Fruit fly (Drosophila melanogaster) whole organism, embryonic: ENCODE results near the gene eIF4E6.

ENCODE experiments used
- Atf3 ChIP-seq: fragments of 200-800 bp; sonication (Bioruptor generic); optimal IDR thresholded peaks from 3 replicates; lab custom pipeline; 2016; ENCODE audit warnings: missing biosample characterization, missing genetic modification characterization
- Bdp1 ChIP-seq: fragments of 200-800 bp; sonication (Bioruptor generic); optimal IDR thresholded peaks from 3 replicates; lab custom pipeline; 2016; ENCODE audit warnings: missing biosample characterization, missing genetic modification characterization
- Blimp-1 ChIP-seq: fragments of 200-800 bp; sonication (Bioruptor generic); optimal IDR thresholded peaks from 3 replicates; lab custom pipeline; 2018; ENCODE audit warnings: missing biosample characterization, missing genetic modification characterization, mild to moderate bottlenecking, moderate library complexity, missing genetic modification reagents
- CG1024 ChIP-seq: fragments of 200-800 bp; sonication (Bioruptor generic); IDR thresholded peaks from 2 replicates; pipeline ENCODE4 v1.3.6; 2022; ENCODE audit warnings: missing biosample characterization, missing genetic modification characterization
- CG11247 ChIP-seq: fragments of 200-800 bp; sonication (Bioruptor generic); IDR thresholded peaks from 2 replicates; pipeline ENCODE4 v1.3.6; 2022; ENCODE audit warnings: missing biosample characterization, missing genetic modification characterization
- CG11456 ChIP-seq: fragments of 200-800 bp; sonication (Bioruptor generic); IDR thresholded peaks from 3 replicates; pipeline ENCODE4 v1.3.6; 2022; ENCODE audit warnings: missing biosample characterization, missing genetic modification characterization
- CG12071 ChIP-seq: fragments of 200-800 bp; sonication (Bioruptor generic); optimal IDR thresholded peaks from 3 replicates; lab custom pipeline; 2018; ENCODE audit warnings: missing biosample characterization, mild to moderate bottlenecking, missing genetic modification characterization
- CG13775 ChIP-seq: fragments of 200-800 bp; sonication (Bioruptor generic); optimal IDR thresholded peaks from 3 replicates; lab custom pipeline; 2017; ENCODE audit warnings: missing biosample characterization, mild to moderate bottlenecking, missing genetic modification characterization
- CG13894 ChIP-seq: fragments of 200-800 bp; sonication (Bioruptor generic); optimal IDR thresholded peaks from 3 replicates; lab custom pipeline; 2018; ENCODE audit warnings: missing biosample characterization, mild to moderate bottlenecking, missing genetic modification characterization, moderate library complexity
- CG14667 ChIP-seq: fragments of 200-800 bp; sonication (Bioruptor generic); IDR thresholded peaks from 2 replicates; pipeline ENCODE4 v1.3.6; 2022; ENCODE audit warnings: missing biosample characterization, missing genetic modification characterization
- CG14965 ChIP-seq: fragments of 200-800 bp; sonication (Bioruptor generic); optimal IDR thresholded peaks from 2 replicates; lab custom pipeline; 2016; ENCODE audit warnings: missing biosample characterization, missing genetic modification characterization, borderline replicate concordance
- CG15696 ChIP-seq: fragments of 200-800 bp; sonication (Bioruptor generic); optimal IDR thresholded peaks from 2 replicates; lab custom pipeline; 2019; ENCODE audit warnings: missing biosample characterization, mild to moderate bottlenecking, missing genetic modification characterization, moderate library complexity
- CG1603 ChIP-seq: fragments of 200-800 bp; sonication (Bioruptor generic); optimal IDR thresholded peaks from 2 replicates; lab custom pipeline; 2019; ENCODE audit warnings: missing biosample characterization, mild to moderate bottlenecking, missing genetic modification characterization, moderate library complexity
- CG17568 ChIP-seq: fragments of 200-800 bp; sonication (Bioruptor generic); optimal IDR thresholded peaks from 2 replicates; lab custom pipeline; 2018; ENCODE audit warnings: missing biosample characterization, mild to moderate bottlenecking, missing genetic modification characterization, moderate library complexity
- CG17612 ChIP-seq: fragments of 200-800 bp; sonication (Bioruptor generic); IDR thresholded peaks from 2 replicates; pipeline ENCODE4 v1.3.6; 2022; ENCODE audit warnings: missing biosample characterization, missing genetic modification characterization
- CG2875 ChIP-seq: fragments of 200-800 bp; sonication (Bioruptor generic); optimal IDR thresholded peaks from 2 replicates; lab custom pipeline; 2017; ENCODE audit warnings: missing biosample characterization, mild to moderate bottlenecking, missing genetic modification characterization, missing genetic modification reagents
- CG31365 ChIP-seq: fragments of 200-800 bp; sonication (Bioruptor generic); optimal IDR thresholded peaks from 2 replicates; lab custom pipeline; 2018; ENCODE audit warnings: missing biosample characterization, mild to moderate bottlenecking, missing genetic modification characterization
- CG33557 ChIP-seq: fragments of 200-800 bp; sonication (Bioruptor generic); optimal IDR thresholded peaks from 2 replicates; lab custom pipeline; 2019; ENCODE audit warnings: missing biosample characterization, mild to moderate bottlenecking, missing genetic modification characterization, moderate library complexity
- CG43689 ChIP-seq: fragments of 200-800 bp; sonication (Bioruptor generic); IDR thresholded peaks from 2 replicates; pipeline ENCODE4 v1.3.6; 2022; ENCODE audit warnings: missing biosample characterization, missing genetic modification characterization
- CG5245 ChIP-seq: fragments of 200-800 bp; sonication (Bioruptor generic); optimal IDR thresholded peaks from 3 replicates; lab custom pipeline; 2016; ENCODE audit warnings: missing biosample characterization, missing genetic modification characterization
- CG7786 ChIP-seq: fragments of 200-800 bp; sonication (Bioruptor generic); optimal IDR thresholded peaks from 2 replicates; lab custom pipeline; 2016; ENCODE audit warnings: missing biosample characterization, missing genetic modification characterization
- CG8290 ChIP-seq, 3 experiments: fragments of 200-800 bp; sonication (Bioruptor generic); optimal IDR thresholded peaks; 2 replicates each; lab custom pipeline; 2016 to 2019; ENCODE audit warnings: missing biosample characterization in 3 of 3, missing genetic modification characterization in 3 of 3, mild to moderate bottlenecking in 2 of 3, moderate library complexity in 1 of 3
- CG8388 ChIP-seq: fragments of 200-800 bp; sonication (Bioruptor generic); optimal IDR thresholded peaks from 2 replicates; lab custom pipeline; 2019; ENCODE audit warnings: missing biosample characterization, mild to moderate bottlenecking, missing genetic modification characterization, moderate library complexity
- Doc2 ChIP-seq: fragments of 200-800 bp; sonication (Bioruptor generic); IDR thresholded peaks from 2 replicates; pipeline ENCODE4 v1.3.6; 2022; ENCODE audit warnings: missing biosample characterization, missing genetic modification characterization
- Eip74EF ChIP-seq, 2 experiments: fragments of 200-800 bp in 1 of 2; fragments of >200 bp in 1 of 2; sonication (Bioruptor generic) in 1 of 2; optimal IDR thresholded peaks; 2 replicates each; lab custom pipeline; 2017 to 2019; ENCODE audit warnings: missing biosample characterization in 2 of 2, missing genetic modification characterization in 2 of 2, mild to moderate bottlenecking in 1 of 2, moderate library complexity in 1 of 2
- HmgD ChIP-seq: fragments of 200-800 bp; sonication (Bioruptor generic); optimal IDR thresholded peaks from 3 replicates; lab custom pipeline; 2016; ENCODE audit warnings: missing biosample characterization, missing genetic modification characterization
- Ravus ChIP-seq: fragments of 200-800 bp; sonication (Bioruptor generic); IDR thresholded peaks from 2 replicates; pipeline ENCODE4 v1.3.6; 2022; ENCODE audit warnings: missing biosample characterization, missing genetic modification characterization
- Scr ChIP-seq: fragments of 200-800 bp; sonication (Bioruptor generic); IDR thresholded peaks from 2 replicates; pipeline ENCODE4 v1.3.6; 2022; ENCODE audit warnings: missing biosample characterization, missing genetic modification characterization; ENCODE audit not compliant: partially characterized antibody
- Sox102F ChIP-seq: fragments of 200-800 bp; sonication (Bioruptor generic); optimal IDR thresholded peaks from 2 replicates; lab custom pipeline; 2018; ENCODE audit warnings: missing biosample characterization, mild to moderate bottlenecking, missing genetic modification characterization, moderate library complexity
- TFAM ChIP-seq: fragments of 200-800 bp; sonication (Bioruptor generic); optimal IDR thresholded peaks from 2 replicates; lab custom pipeline; 2017; ENCODE audit warnings: missing biosample characterization, missing genetic modification characterization, inconsistent platforms
- bbx ChIP-seq: fragments of 200-800 bp; sonication (Bioruptor generic); IDR thresholded peaks from 2 replicates; pipeline ENCODE4 v1.3.6; 2022; ENCODE audit warnings: missing biosample characterization, missing genetic modification characterization; ENCODE audit not compliant: partially characterized antibody
- cg ChIP-seq: fragments of 200-800 bp; sonication (Bioruptor generic); optimal IDR thresholded peaks from 3 replicates; lab custom pipeline; 2019; ENCODE audit warnings: missing biosample characterization, mild to moderate bottlenecking, missing genetic modification characterization, moderate library complexity
- corto ChIP-seq: fragments of 200-800 bp; sonication (Bioruptor generic); optimal IDR thresholded peaks from 2 replicates; lab custom pipeline; 2016; ENCODE audit warnings: missing biosample characterization, mild to moderate bottlenecking, missing genetic modification characterization, moderate library complexity
- croc ChIP-seq: fragments of 200-800 bp; sonication (Bioruptor generic); conservative IDR thresholded peaks from 3 replicates; pipeline ENCODE4 v1.3.6; 2022; ENCODE audit warnings: missing biosample characterization, missing genetic modification characterization
- dati ChIP-seq: fragments of 200-800 bp; sonication (Bioruptor generic); IDR thresholded peaks from 2 replicates; pipeline ENCODE4 v1.3.6; 2022; ENCODE audit warnings: missing biosample characterization, missing genetic modification characterization
- dm ChIP-seq: fragments of 200-800 bp; sonication (Bioruptor generic); optimal IDR thresholded peaks from 3 replicates; lab custom pipeline; 2016; ENCODE audit warnings: missing biosample characterization, missing genetic modification characterization
- dmrt11E ChIP-seq: fragments of 200-800 bp; sonication (Bioruptor generic); optimal IDR thresholded peaks from 3 replicates; lab custom pipeline; 2018; ENCODE audit warnings: missing biosample characterization, mild to moderate bottlenecking, missing genetic modification characterization, moderate library complexity
- esg ChIP-seq: fragments of 200-800 bp; sonication (Bioruptor generic); conservative IDR thresholded peaks from 2 replicates; pipeline ENCODE4 v1.3.6; 2022; ENCODE audit warnings: missing biosample characterization, missing genetic modification characterization
- ewg ChIP-seq: fragments of 200-800 bp; sonication (Bioruptor generic); optimal IDR thresholded peaks from 3 replicates; lab custom pipeline; 2017; ENCODE audit warnings: mild to moderate bottlenecking, missing biosample characterization, missing genetic modification reagents, missing genetic modification characterization
- gem ChIP-seq: fragments of 200-800 bp; sonication (Bioruptor generic); optimal IDR thresholded peaks from 2 replicates; lab custom pipeline; 2019; ENCODE audit warnings: missing biosample characterization, mild to moderate bottlenecking, missing genetic modification characterization, moderate library complexity
- gro ChIP-seq: fragments of 200-800 bp; sonication (Bioruptor generic); optimal IDR thresholded peaks from 2 replicates; lab custom pipeline; 2016; ENCODE audit warnings: missing biosample characterization, missing genetic modification characterization
- insv ChIP-seq, 2 experiments: fragments of 200-800 bp; sonication (Bioruptor generic); optimal IDR thresholded peaks; 3 replicates each; lab custom pipeline; 2016 to 2018; ENCODE audit warnings: missing biosample characterization in 2 of 2, missing genetic modification characterization in 2 of 2
- kni ChIP-seq: fragments of 200-800 bp; sonication (Bioruptor generic); optimal IDR thresholded peaks from 3 replicates; lab custom pipeline; 2017; ENCODE audit warnings: mild to moderate bottlenecking, missing biosample characterization, missing genetic modification reagents, missing genetic modification characterization
- nom ChIP-seq: fragments of 200-800 bp; sonication (Bioruptor generic); optimal IDR thresholded peaks from 2 replicates; lab custom pipeline; 2017; ENCODE audit warnings: missing biosample characterization, missing genetic modification characterization, mild to moderate bottlenecking, moderate library complexity, missing genetic modification reagents
- seq ChIP-seq: fragments of 200-800 bp; sonication (Bioruptor generic); IDR thresholded peaks from 2 replicates; pipeline ENCODE4 v1.3.6; 2022; ENCODE audit warnings: missing biosample characterization, missing genetic modification characterization
- sob ChIP-seq: fragments of 200-800 bp; sonication (Bioruptor generic); IDR thresholded peaks from 2 replicates; pipeline ENCODE4 v1.3.6; 2022; ENCODE audit warnings: missing biosample characterization, missing genetic modification characterization
- tio ChIP-seq: fragments of 200-800 bp; sonication (Bioruptor generic); optimal IDR thresholded peaks from 2 replicates; lab custom pipeline; 2017; ENCODE audit warnings: missing biosample characterization, missing genetic modification characterization, inconsistent platforms
- ttk ChIP-seq: fragments of 200-800 bp; sonication (Bioruptor generic); IDR thresholded peaks from 2 replicates; pipeline ENCODE4 v2.1.2; 2022; ENCODE audit warnings: missing biosample characterization, missing genetic modification characterization
- yki ChIP-seq: fragments of >200 bp; optimal IDR thresholded peaks from 3 replicates; lab custom pipeline; 2018
- zen2 ChIP-seq: fragments of 200-800 bp; sonication (Bioruptor generic); IDR thresholded peaks from 3 replicates; pipeline ENCODE4 v1.3.6; 2022; ENCODE audit warnings: missing biosample characterization, missing genetic modification characterization; ENCODE audit not compliant: partially characterized antibody
- zfh1 ChIP-seq: fragments of 200-800 bp; sonication (Bioruptor generic); IDR thresholded peaks from 3 replicates; pipeline ENCODE4 v1.3.6; 2022; ENCODE audit warnings: missing biosample characterization, missing genetic modification characterization

Gene eIF4E6

DNA sequence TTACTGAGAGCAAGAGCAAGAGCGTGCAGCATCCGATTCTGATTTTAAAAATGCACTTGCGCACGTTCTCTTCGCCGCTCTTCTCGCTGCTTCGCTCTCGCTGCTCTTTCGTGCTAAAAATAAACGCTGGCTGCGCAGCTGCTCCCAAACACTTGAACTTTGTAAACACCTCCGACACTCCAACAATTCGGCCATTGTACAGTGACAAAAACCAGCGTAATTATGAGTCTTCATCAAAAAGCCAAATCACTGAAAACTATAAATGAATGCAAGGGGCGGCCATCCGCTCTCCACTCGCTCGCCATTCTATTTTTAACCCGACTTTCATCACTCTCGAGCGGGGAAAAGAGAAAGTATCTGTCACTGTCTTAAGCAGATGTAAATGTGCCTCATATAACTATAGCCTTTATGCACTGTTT is 37.7 kb upstream of the eIF4E6 start (continued):
- TF ChIP-seq Atf3, result no peak
- no peak for TF ChIP-seq CG33557 (GFP tag; lab: Kevin White, UChicago)
- TF ChIP-seq bbx, result no peak
- no peak for TF ChIP-seq CG31365
- TF ChIP-seq dmrt11E (tag; lab: Kevin White, UChicago), result no peak
- TF ChIP-seq Sox102F, result no peak
- peak; percentile 14 for TF ChIP-seq kni (GFP tag; lab: Kevin White, UChicago)
- TF ChIP-seq Bdp1, result no peak
- TF ChIP-seq gem (tag; lab: Kevin White, UChicago), result peak; percentile 13
- TF ChIP-seq yki (lab: Kevin White, UChicago), result peak; percentile 29
- no peak for TF ChIP-seq CG2875 (GFP tag; lab: Kevin White, UChicago)
- no peak for TF ChIP-seq TFAM (GFP tag; lab: Kevin White, UChicago)
- no peak for TF ChIP-seq zfh1
- no peak for TF ChIP-seq Doc2 (GFP tag; lab: Robert Waterston, UW)
- TF ChIP-seq CG14667 (GFP tag; lab: Robert Waterston, UW), result no peak
- no peak for TF ChIP-seq dati (GFP tag; lab: Robert Waterston, UW)
- no peak for TF ChIP-seq CG8388 (GFP tag; lab: Kevin White, UChicago)
- no peak for TF ChIP-seq insv (GFP tag; optimal IDR thresholded peaks at IDR 0.05; lab: Kevin White, UChicago)
- TF ChIP-seq CG15696 (tag; lab: Kevin White, UChicago), result no peak
- no peak for TF ChIP-seq CG11247 (GFP tag; lab: Robert Waterston, UW)
- no peak for TF ChIP-seq sob (GFP tag; lab: Robert Waterston, UW)
- no peak for TF ChIP-seq croc (GFP tag; lab: Robert Waterston, UW)
- TF ChIP-seq dm (GFP tag; lab: Kevin White, UChicago), result no peak
- no peak for TF ChIP-seq CG17612 (GFP tag; lab: Robert Waterston, UW)
- peak; percentile 2 for TF ChIP-seq CG5245 (GFP tag; lab: Kevin White, UChicago)
- TF ChIP-seq CG7786 (GFP tag; lab: Kevin White, UChicago), result no peak
- TF ChIP-seq esg (GFP tag; lab: Robert Waterston, UW), result no peak
- no peak for TF ChIP-seq seq (GFP tag; lab: Robert Waterston, UW)
- no peak for TF ChIP-seq tio (GFP tag; lab: Kevin White, UChicago)
- TF ChIP-seq CG43689 (GFP tag; lab: Robert Waterston, UW), result no peak
- TF ChIP-seq CG13775, result no peak
- no peak for TF ChIP-seq ttk (GFP tag; lab: Robert Waterston, UW)
- TF ChIP-seq ewg (GFP tag; lab: Kevin White, UChicago), result peak; percentile 87
- no peak for TF ChIP-seq CG13894 (tag; lab: Kevin White, UChicago)
- no peak for TF ChIP-seq CG12071
- TF ChIP-seq nom (GFP tag; lab: Kevin White, UChicago), result peak; percentile 42
- TF ChIP-seq Ravus (GFP tag; lab: Robert Waterston, UW), result no peak
- no peak for TF ChIP-seq gro (GFP tag; lab: Kevin White, UChicago)
- no peak for TF ChIP-seq cg
- no peak for TF ChIP-seq Eip74EF (GFP tag; optimal IDR thresholded peaks at IDR 0.05; lab: Kevin White, UChicago)
- TF ChIP-seq zen2 (GFP tag; lab: Robert Waterston, UW), result no peak
- TF ChIP-seq HmgD (GFP tag; lab: Kevin White, UChicago), result no peak
- TF ChIP-seq CG17568 (GFP tag; lab: Kevin White, UChicago), result no peak
- TF ChIP-seq corto (GFP tag; lab: Kevin White, UChicago), result no peak
- TF ChIP-seq Scr (GFP tag; lab: Robert Waterston, UW), result no peak
- TF ChIP-seq CG8290 (GFP tag; optimal IDR thresholded peaks at IDR 0.05; lab: Kevin White, UChicago), result no peak
- peak in 1 of 2 experiments; percentile 23 for TF ChIP-seq CG8290 (tag; optimal IDR thresholded peaks at IDR 0.05; lab: Kevin White, UChicago)
- peak; percentile 8 for TF ChIP-seq CG1603 (tag; lab: Kevin White, UChicago)
- TF ChIP-seq CG14965, result no peak
- no peak for TF ChIP-seq CG11456 (GFP tag; lab: Robert Waterston, UW)
- peak; percentile 78 for TF ChIP-seq Blimp-1 (GFP tag; lab: Kevin White, UChicago)
- no peak for TF ChIP-seq CG1024 (GFP tag; lab: Robert Waterston, UW)
